Worm (Caenorhabditis elegans) whole organism, early embryonic: ENCODE measurements around the gene srlf-28.

Source experiments
- B0310.2 ChIP-seq: sonication (generic microtip); optimal IDR thresholded peaks from 2 replicates; lab custom pipeline; 2016; ENCODE audit warnings: mild to moderate bottlenecking, missing genetic modification characterization, missing compliant biosample characterization
- aly-1 ChIP-seq: sonication (generic microtip); optimal IDR thresholded peaks from 2 replicates; lab custom pipeline; 2016; ENCODE audit warnings: missing genetic modification characterization, missing compliant biosample characterization
- ama-1 ChIP-seq: fragments of 150-350 bp; optimal IDR thresholded peaks from 2 replicates; lab custom pipeline; 2014
- flt-1 ChIP-seq: fragments of 200-800 bp; sonication (Bioruptor generic); IDR thresholded peaks from 2 replicates; pipeline ENCODE4 v1.3.6; 2022; ENCODE audit warnings: missing genetic modification characterization, missing compliant biosample characterization

DNA sequence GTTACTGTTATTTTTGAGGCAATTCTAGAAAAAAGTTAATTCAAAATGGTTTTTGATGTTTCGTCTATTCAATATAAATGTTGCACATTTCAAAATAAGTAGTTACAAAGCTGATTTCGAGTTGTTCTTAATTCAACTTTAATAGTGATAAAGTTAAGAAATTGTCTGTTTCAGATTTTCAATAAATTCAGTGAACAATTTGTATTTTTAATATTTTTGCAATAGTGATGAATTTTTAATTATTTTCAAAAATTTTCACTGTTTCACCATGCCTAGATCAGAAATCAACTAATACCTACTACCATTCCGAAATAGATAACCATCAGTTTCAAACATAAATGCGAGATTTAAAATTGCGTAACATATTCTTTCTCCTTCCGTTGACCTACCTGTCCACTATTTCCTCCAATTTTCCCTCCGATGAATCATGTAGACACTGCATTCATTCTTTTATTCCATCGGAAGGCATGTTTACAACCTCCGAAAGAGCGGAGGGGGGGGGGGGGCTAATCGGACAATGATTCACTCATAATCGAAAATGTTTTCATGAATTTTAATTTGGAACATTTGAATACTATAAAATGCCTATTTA lies 46.5 kb upstream of the srlf-28 start:
- no peak for TF ChIP-seq ama-1 (lab: Kevin White, UChicago)
- TF ChIP-seq aly-1 (tag; lab: Kevin White, UChicago) = no peak
- TF ChIP-seq flt-1 (GFP tag; lab: Robert Waterston, UW) = no peak
- no peak for TF ChIP-seq B0310.2
